Fruit fly (Drosophila melanogaster) whole organism: ENCODE data around the gene CG31279.

Experiments
- CG8478 ChIP-seq: fragments of >200 bp; optimal IDR thresholded peaks from 2 replicates; lab custom pipeline; 2018; ENCODE audit warnings: inconsistent platforms
- Dll ChIP-seq: fragments of >200 bp; optimal IDR thresholded peaks from 2 replicates; lab custom pipeline; 2017
- EcR ChIP-seq, 2 experiments: fragments of >200 bp; optimal IDR thresholded peaks; 2 replicates each; lab custom pipeline; 2017; ENCODE audit warnings: missing biosample characterization in 2 of 2, missing genetic modification characterization in 2 of 2, missing genetic modification reagents in 2 of 2
- pan ChIP-seq: fragments of >200 bp; optimal IDR thresholded peaks from 2 replicates; lab custom pipeline; 2017
- psq ChIP-seq: fragments of >200 bp; optimal IDR thresholded peaks from 2 replicates; lab custom pipeline; 2017
- usp ChIP-seq: fragments of >200 bp; optimal IDR thresholded peaks from 2 replicates; lab custom pipeline; 2017; ENCODE audit warnings: missing biosample characterization, missing genetic modification characterization, mixed read lengths

The CG31279 gene

dm6 chr3R:16448378-16449134 is 18.1 kb downstream of the CG31279 start:
- TF ChIP-seq CG8478 (lab: Kevin White, UChicago) = no peak
- no peak for TF ChIP-seq usp (GFP tag; lab: Kevin White, UChicago)
- TF ChIP-seq psq = no peak
- no peak for TF ChIP-seq EcR (GFP tag; optimal IDR thresholded peaks at IDR 0.05; lab: Kevin White, UChicago)
- TF ChIP-seq Dll = no peak
- no peak for TF ChIP-seq pan (lab: Kevin White, UChicago)

dm6 chr3R:16449187-16449973 is 18.9 kb downstream of the CG31279 start:
- TF ChIP-seq EcR (GFP tag; optimal IDR thresholded peaks at IDR 0.05; lab: Kevin White, UChicago) (peak in 1 of 2 experiments; percentile 34), Dll (no peak)

dm6 chr3R:16452954-16453587 is 22.6 kb downstream of the CG31279 start:
- TF ChIP-seq usp (GFP tag; lab: Kevin White, UChicago) = no peak
- no peak for TF ChIP-seq pan (lab: Kevin White, UChicago)
- peak; percentile 53 for TF ChIP-seq CG8478 (lab: Kevin White, UChicago)

- TF ChIP-seq CG8478 (lab: Kevin White, UChicago) (no peak), Dll (no peak), psq (no peak), pan (lab: Kevin White, UChicago) (no peak), usp (GFP tag; lab: Kevin White, UChicago) (no peak), EcR (GFP tag; optimal IDR thresholded peaks at IDR 0.05; lab: Kevin White, UChicago) (no peak)
Observed at dm6 chr3R:16453597-16453996, 23.1 kb downstream of the CG31279 start, which contains the start of gene Pak3. Gene Pak3, minus strand, starts transcription at chr3R:16453821.

dm6 chr3R:16454192-16454591 is 23.7 kb downstream of the CG31279 start, which contains the start of gene CG10405:
Gene CG10405, plus strand, starts transcription at chr3R:16454492.
- TF ChIP-seq usp (GFP tag; lab: Kevin White, UChicago) (no peak), psq (no peak)

dm6 chr3R:16455875-16456274 is 25.4 kb downstream of the CG31279 start, which contains the start of gene CG14883:
Gene CG14883, plus strand, starts transcription at chr3R:16456052.
- TF ChIP-seq EcR (GFP tag; optimal IDR thresholded peaks at IDR 0.05; lab: Kevin White, UChicago) (no peak), Dll (no peak), psq (no peak)

- TF ChIP-seq pan (lab: Kevin White, UChicago) (no peak), usp (GFP tag; lab: Kevin White, UChicago) (no peak), psq (no peak), EcR (GFP tag; optimal IDR thresholded peaks at IDR 0.05; lab: Kevin White, UChicago) (no peak), Dll (no peak), CG8478 (lab: Kevin White, UChicago) (no peak)
Observed at dm6 chr3R:16456607-16457006, 26.1 kb downstream of the CG31279 start.

dm6 chr3R:16468556-16468955 is 38.1 kb downstream of the CG31279 start:
- TF ChIP-seq CG8478 (lab: Kevin White, UChicago) = no peak
- no peak for TF ChIP-seq Dll
- no peak for TF ChIP-seq usp (GFP tag; lab: Kevin White, UChicago)
- TF ChIP-seq psq = no peak
- TF ChIP-seq pan (lab: Kevin White, UChicago) = no peak
- no peak for TF ChIP-seq EcR (GFP tag; optimal IDR thresholded peaks at IDR 0.05; lab: Kevin White, UChicago)

dm6 chr3R:16469501-16470263 is 39.2 kb downstream of the CG31279 start, which contains the start of the genes CG42232 and CSN5:
Gene CG42232, minus strand, starts transcription at chr3R:16469663.
Gene CSN5, plus strand, starts transcription at chr3R:16470099.
- TF ChIP-seq usp (GFP tag; lab: Kevin White, UChicago) (no peak), CG8478 (lab: Kevin White, UChicago) (no peak), pan (lab: Kevin White, UChicago) (no peak), EcR (GFP tag; optimal IDR thresholded peaks at IDR 0.05; lab: Kevin White, UChicago) (no peak), Dll (no peak), psq (no peak)

- no peak for TF ChIP-seq psq
Observed at dm6 chr3R:16472301-16472700, 41.8 kb downstream of the CG31279 start, which contains the start of gene Gyc89Da. Gene Gyc89Da, plus strand, starts transcription at chr3R:16472601.

dm6 chr3R:16476472-16476871 is 46.0 kb downstream of the CG31279 start:
- TF ChIP-seq pan (lab: Kevin White, UChicago) = no peak
- no peak for TF ChIP-seq EcR (GFP tag; optimal IDR thresholded peaks at IDR 0.05; lab: Kevin White, UChicago)
- no peak for TF ChIP-seq psq
- no peak for TF ChIP-seq CG8478 (lab: Kevin White, UChicago)
- no peak for TF ChIP-seq Dll
- TF ChIP-seq usp (GFP tag; lab: Kevin White, UChicago) = no peak

- TF ChIP-seq usp (GFP tag; lab: Kevin White, UChicago) (no peak), EcR (GFP tag; optimal IDR thresholded peaks at IDR 0.05; lab: Kevin White, UChicago) (no peak), CG8478 (lab: Kevin White, UChicago) (no peak), pan (lab: Kevin White, UChicago) (no peak), psq (no peak), Dll (no peak)
Observed at dm6 chr3R:16477033-16477432, 46.6 kb downstream of the CG31279 start, which contains the start of gene Gyc89Db. Gene Gyc89Db, plus strand, starts transcription at chr3R:16477110.
